Fruit fly (Drosophila melanogaster) whole organism, embryonic: Measurements from ENCODE around the gene CG31126.

ENCODE experiments used
- BtbVII ChIP-seq: fragments of 200-800 bp; sonication (Bioruptor generic); optimal IDR thresholded peaks from 3 replicates; lab custom pipeline; 2017; ENCODE audit warnings: missing biosample characterization, mild to moderate bottlenecking, missing genetic modification characterization
- Bteb2 ChIP-seq: fragments of 200-800 bp; sonication (Bioruptor generic); optimal IDR thresholded peaks from 2 replicates; lab custom pipeline; 2016; ENCODE audit warnings: missing biosample characterization, missing genetic modification characterization
- CG10366 ChIP-seq: fragments of 200-800 bp; sonication (Bioruptor generic); IDR thresholded peaks from 2 replicates; pipeline ENCODE4 v1.3.6; 2022; ENCODE audit warnings: missing biosample characterization, missing genetic modification characterization
- CG10959 ChIP-seq: fragments of 200-800 bp; sonication (Bioruptor generic); IDR thresholded peaks from 2 replicates; pipeline ENCODE4 v1.3.6; 2022; ENCODE audit warnings: missing biosample characterization, missing genetic modification characterization
- CG12219 ChIP-seq: fragments of 200-800 bp; sonication (Bioruptor generic); optimal IDR thresholded peaks from 3 replicates; lab custom pipeline; 2018; ENCODE audit warnings: missing biosample characterization, mild to moderate bottlenecking, missing genetic modification characterization
- CG12391 ChIP-seq: fragments of 200-800 bp; sonication (Bioruptor generic); optimal IDR thresholded peaks from 3 replicates; lab custom pipeline; 2018; ENCODE audit warnings: missing biosample characterization, mild to moderate bottlenecking, missing genetic modification characterization, moderate library complexity
- CG13123 ChIP-seq: fragments of 200-800 bp; sonication (Bioruptor generic); optimal IDR thresholded peaks from 2 replicates; lab custom pipeline; 2016; ENCODE audit warnings: missing biosample characterization, missing genetic modification characterization
- CG13296 ChIP-seq: fragments of 200-800 bp; sonication (Bioruptor generic); optimal IDR thresholded peaks from 3 replicates; lab custom pipeline; 2018; ENCODE audit warnings: missing biosample characterization, mild to moderate bottlenecking, missing genetic modification characterization
- CG13775 ChIP-seq: fragments of 200-800 bp; sonication (Bioruptor generic); optimal IDR thresholded peaks from 3 replicates; lab custom pipeline; 2017; ENCODE audit warnings: missing biosample characterization, mild to moderate bottlenecking, missing genetic modification characterization
- CG15011 ChIP-seq: fragments of 200-800 bp; sonication (Bioruptor generic); optimal IDR thresholded peaks from 3 replicates; lab custom pipeline; 2018; ENCODE audit warnings: missing biosample characterization, mild to moderate bottlenecking, missing genetic modification characterization
- CG17328 ChIP-seq: fragments of 200-800 bp; sonication (Bioruptor generic); IDR thresholded peaks from 2 replicates; pipeline ENCODE4 v1.3.6; 2022; ENCODE audit warnings: missing biosample characterization, missing genetic modification characterization
- CG17612 ChIP-seq: fragments of 200-800 bp; sonication (Bioruptor generic); IDR thresholded peaks from 2 replicates; pipeline ENCODE4 v1.3.6; 2022; ENCODE audit warnings: missing biosample characterization, missing genetic modification characterization
- CG2678 ChIP-seq: fragments of 200-800 bp; sonication (Bioruptor generic); optimal IDR thresholded peaks from 3 replicates; lab custom pipeline; 2019; ENCODE audit warnings: missing biosample characterization, mild to moderate bottlenecking, missing genetic modification characterization, moderate library complexity
- CG3281 ChIP-seq: fragments of 200-800 bp; sonication (Bioruptor generic); optimal IDR thresholded peaks from 3 replicates; lab custom pipeline; 2017; ENCODE audit warnings: missing biosample characterization, mild to moderate bottlenecking, missing genetic modification characterization
- CG4617 ChIP-seq: fragments of 200-800 bp; sonication (Bioruptor generic); optimal IDR thresholded peaks from 3 replicates; lab custom pipeline; 2016; ENCODE audit warnings: missing biosample characterization, missing genetic modification characterization, borderline replicate concordance
- CG6254 ChIP-seq: fragments of 200-800 bp; sonication (Bioruptor generic); optimal IDR thresholded peaks from 3 replicates; lab custom pipeline; 2017; ENCODE audit warnings: mild to moderate bottlenecking, missing biosample characterization, missing genetic modification reagents, missing genetic modification characterization
- CG6654 ChIP-seq: fragments of 200-800 bp; sonication (Bioruptor generic); optimal IDR thresholded peaks from 2 replicates; lab custom pipeline; 2017; ENCODE audit warnings: missing biosample characterization, mild to moderate bottlenecking, missing genetic modification characterization
- CG9609 ChIP-seq: fragments of 200-800 bp; sonication (Bioruptor generic); optimal IDR thresholded peaks from 3 replicates; lab custom pipeline; 2016; ENCODE audit warnings: missing biosample characterization, missing genetic modification characterization
- Doc2 ChIP-seq: fragments of 200-800 bp; sonication (Bioruptor generic); IDR thresholded peaks from 2 replicates; pipeline ENCODE4 v1.3.6; 2022; ENCODE audit warnings: missing biosample characterization, missing genetic modification characterization
- Doc3 ChIP-seq: fragments of 200-800 bp; sonication (Bioruptor generic); IDR thresholded peaks from 3 replicates; pipeline ENCODE4 v1.3.6; 2022; ENCODE audit warnings: missing biosample characterization, missing genetic modification characterization; ENCODE audit not compliant: partially characterized antibody
- Ets97D ChIP-seq: fragments of 200-800 bp; sonication (Bioruptor generic); optimal IDR thresholded peaks from 3 replicates; lab custom pipeline; 2016; ENCODE audit warnings: missing biosample characterization, missing genetic modification characterization
- Gug ChIP-seq: fragments of 200-800 bp; sonication (Bioruptor generic); IDR thresholded peaks from 4 replicates; pipeline ENCODE4 v1.3.6; 2022; ENCODE audit warnings: missing biosample characterization, missing genetic modification characterization
- H15 ChIP-seq: fragments of 200-800 bp; sonication (Bioruptor generic); IDR thresholded peaks from 3 replicates; pipeline ENCODE4 v1.3.6; 2022; ENCODE audit warnings: missing biosample characterization, missing genetic modification characterization
- HLH3B ChIP-seq: fragments of 200-800 bp; sonication (Bioruptor generic); IDR thresholded peaks from 2 replicates; pipeline ENCODE4 v1.3.6; 2022; ENCODE audit warnings: missing biosample characterization, missing genetic modification characterization
- Hmr ChIP-seq: fragments of 200-800 bp; sonication (Bioruptor generic); optimal IDR thresholded peaks from 3 replicates; lab custom pipeline; 2017; ENCODE audit warnings: mild to moderate bottlenecking, missing biosample characterization, missing genetic modification reagents, missing genetic modification characterization
- Kr ChIP-seq: fragments of 200-800 bp; sonication (Bioruptor generic); optimal IDR thresholded peaks from 2 replicates; lab custom pipeline; 2017; ENCODE audit warnings: missing biosample characterization, mild to moderate bottlenecking, missing genetic modification characterization
- NFAT ChIP-seq: fragments of 200-800 bp; sonication (Bioruptor generic); IDR thresholded peaks from 2 replicates; pipeline ENCODE4 v1.3.6; 2022; ENCODE audit warnings: missing biosample characterization, missing genetic modification characterization
- NK7.1 ChIP-seq: fragments of 200-800 bp; sonication (Bioruptor generic); optimal IDR thresholded peaks from 3 replicates; lab custom pipeline; 2016; ENCODE audit warnings: missing biosample characterization, missing genetic modification characterization
- Nf-YC ChIP-seq: fragments of 200-800 bp; optimal IDR thresholded peaks from 3 replicates; lab custom pipeline; 2019; ENCODE audit warnings: missing biosample characterization, mild to moderate bottlenecking, missing genetic modification characterization, moderate library complexity
- TFAM ChIP-seq: fragments of 200-800 bp; sonication (Bioruptor generic); optimal IDR thresholded peaks from 2 replicates; lab custom pipeline; 2017; ENCODE audit warnings: missing biosample characterization, missing genetic modification characterization, inconsistent platforms
- Taf1 ChIP-seq: fragments of 200-800 bp; sonication (Bioruptor generic); IDR thresholded peaks from 2 replicates; pipeline ENCODE4 v1.3.6; 2022; ENCODE audit warnings: missing biosample characterization, missing genetic modification characterization
- ase ChIP-seq: fragments of 200-800 bp; sonication (Bioruptor generic); IDR thresholded peaks from 3 replicates; pipeline ENCODE4 v1.3.6; 2022; ENCODE audit warnings: missing biosample characterization, missing genetic modification characterization
- crc ChIP-seq: fragments of 200-800 bp; sonication (Bioruptor generic); optimal IDR thresholded peaks from 2 replicates; lab custom pipeline; 2016; ENCODE audit warnings: missing biosample characterization, missing genetic modification characterization
- cwo ChIP-seq: fragments of 200-800 bp; sonication (Bioruptor generic); optimal IDR thresholded peaks from 3 replicates; lab custom pipeline; 2017; ENCODE audit warnings: missing biosample characterization, missing genetic modification characterization, mild to moderate bottlenecking, moderate library complexity, missing genetic modification reagents
- da ChIP-seq: fragments of 200-800 bp; sonication (Bioruptor generic); optimal IDR thresholded peaks from 2 replicates; lab custom pipeline; 2016; ENCODE audit warnings: missing biosample characterization, missing genetic modification characterization
- dysf ChIP-seq: fragments of 200-800 bp; sonication (Bioruptor generic); IDR thresholded peaks from 3 replicates; pipeline ENCODE4 v1.3.6; 2022; ENCODE audit warnings: missing biosample characterization, missing genetic modification characterization
- eve ChIP-seq, 2 experiments: fragments of >200 bp; optimal IDR thresholded peaks; 2 replicates each; lab custom pipeline; 2017; ENCODE audit warnings: missing biosample characterization in 2 of 2, missing genetic modification characterization in 2 of 2
- fd3F ChIP-seq: fragments of 200-800 bp; sonication (Bioruptor generic); optimal IDR thresholded peaks from 2 replicates; lab custom pipeline; 2018; ENCODE audit warnings: missing biosample characterization, mild to moderate bottlenecking, missing genetic modification characterization, moderate library complexity
- gsb ChIP-seq: fragments of 200-800 bp; sonication (Bioruptor generic); IDR thresholded peaks from 2 replicates; pipeline ENCODE4 v1.3.6; 2022; ENCODE audit warnings: missing biosample characterization, missing genetic modification characterization
- jigr1 ChIP-seq: fragments of 200-800 bp; sonication (Bioruptor generic); IDR thresholded peaks from 3 replicates; pipeline ENCODE4 v1.3.6; 2022; ENCODE audit warnings: missing biosample characterization, missing genetic modification characterization
- klu ChIP-seq: fragments of 200-800 bp; sonication (Bioruptor generic); IDR thresholded peaks from 2 replicates; pipeline ENCODE4 v1.3.6; 2022; ENCODE audit warnings: missing biosample characterization, missing genetic modification characterization
- lbe ChIP-seq: fragments of 200-800 bp; sonication (Bioruptor generic); optimal IDR thresholded peaks from 2 replicates; lab custom pipeline; 2016; ENCODE audit warnings: missing biosample characterization, mild to moderate bottlenecking, missing genetic modification characterization
- onecut ChIP-seq: fragments of 200-800 bp; sonication (Bioruptor generic); IDR thresholded peaks from 2 replicates; pipeline ENCODE4 v1.3.6; 2022; ENCODE audit warnings: missing biosample characterization, missing genetic modification characterization
- otp ChIP-seq: fragments of 200-800 bp; sonication (Bioruptor generic); IDR thresholded peaks from 3 replicates; pipeline ENCODE4, ENCODE4 v1.3.6; 2022; ENCODE audit warnings: missing biosample characterization, missing genetic modification characterization
- sd ChIP-seq: fragments of 200-800 bp; sonication (Bioruptor generic); optimal IDR thresholded peaks from 3 replicates; lab custom pipeline; 2018; ENCODE audit warnings: missing biosample characterization, mild to moderate bottlenecking, missing genetic modification characterization, moderate library complexity
- slp2 ChIP-seq: fragments of 200-800 bp; sonication (Bioruptor generic); optimal IDR thresholded peaks from 2 replicates; lab custom pipeline; 2016; ENCODE audit warnings: missing biosample characterization, missing genetic modification characterization
- sob ChIP-seq: fragments of 200-800 bp; sonication (Bioruptor generic); IDR thresholded peaks from 2 replicates; pipeline ENCODE4 v1.3.6; 2022; ENCODE audit warnings: missing biosample characterization, missing genetic modification characterization
- tgo ChIP-seq: fragments of 200-800 bp; sonication (Bioruptor generic); IDR thresholded peaks from 3 replicates; pipeline ENCODE4 v1.3.6; 2022; ENCODE audit warnings: missing biosample characterization, missing genetic modification characterization
- tna ChIP-seq: fragments of 200-800 bp; sonication (Bioruptor generic); IDR thresholded peaks from 2 replicates; pipeline ENCODE4 v1.3.6; 2022; ENCODE audit warnings: missing biosample characterization, missing genetic modification characterization; ENCODE audit not compliant: partially characterized antibody
- unc-4 ChIP-seq: fragments of 200-800 bp; sonication (Bioruptor generic); IDR thresholded peaks from 2 replicates; pipeline ENCODE4 v1.3.6; 2022; ENCODE audit warnings: missing biosample characterization, missing genetic modification characterization; ENCODE audit not compliant: partially characterized antibody
- yki ChIP-seq: fragments of >200 bp; optimal IDR thresholded peaks from 3 replicates; lab custom pipeline; 2018

The CG31126 gene

DNA sequence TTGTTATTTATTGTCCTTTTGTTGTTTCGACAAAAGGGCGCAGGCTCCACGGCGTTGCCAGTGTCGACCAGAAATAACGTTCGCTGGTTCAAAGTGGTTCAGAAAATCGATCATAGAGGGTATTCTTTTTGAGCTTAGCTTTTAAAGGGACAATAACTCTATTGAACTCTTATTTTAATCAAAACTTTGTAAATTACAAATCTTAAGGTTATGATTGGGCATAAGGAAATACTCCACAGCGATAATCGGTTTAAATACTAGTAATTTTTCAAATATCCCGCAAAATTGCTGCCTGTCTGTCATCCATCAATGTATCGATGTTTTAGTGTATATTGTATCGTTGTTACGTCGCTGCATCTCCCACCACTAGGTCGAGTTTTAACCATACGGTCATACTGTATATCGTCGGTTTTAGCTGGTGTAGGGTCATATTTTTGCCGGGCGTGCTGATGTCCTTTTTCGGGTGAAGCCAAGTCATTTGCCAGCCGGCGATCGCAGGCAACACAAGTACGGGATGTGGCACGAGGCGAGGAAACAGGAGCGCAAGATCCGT lies 4.6 kb upstream of the CG31126 start, which contains the start of the genes CG31125 and CG6695 (continued):
- TF ChIP-seq fd3F (GFP tag; lab: Kevin White, UChicago) (no peak), lbe (GFP tag; lab: Kevin White, UChicago) (no peak), CG6254 (no peak), sob (GFP tag; lab: Robert Waterston, UW) (peak; percentile 56), klu (no peak), tna (GFP tag; lab: Robert Waterston, UW) (peak; percentile 57), NK7.1 (peak; percentile 51), HLH3B (GFP tag; lab: Robert Waterston, UW) (no peak), sd (tag; lab: Kevin White, UChicago) (no peak), CG15011 (GFP tag; lab: Kevin White, UChicago) (no peak), CG10366 (GFP tag; lab: Robert Waterston, UW) (peak; percentile 28; the same call in 1 of the 2 replicates), yki (lab: Kevin White, UChicago) (no peak), unc-4 (GFP tag; lab: Robert Waterston, UW) (peak; percentile 86), H15 (peak; percentile 24; the same call in 1 of the 3 replicates), CG13775 (peak; percentile 62), crc (GFP tag; lab: Kevin White, UChicago) (no peak), Gug (GFP tag; lab: Robert Waterston, UW) (peak; percentile 60; the same call in 2 of the 4 replicates), Hmr (no peak), Kr (GFP tag; lab: Kevin White, UChicago) (no peak), ase (GFP tag; lab: Robert Waterston, UW) (no peak), CG17328 (GFP tag; lab: Robert Waterston, UW) (peak; percentile 11; the same call in 1 of the 2 replicates), eve (GFP tag; optimal IDR thresholded peaks at IDR 0.05; lab: Kevin White, UChicago) (no peak), tgo (GFP tag; lab: Robert Waterston, UW) (no peak; the same call in 2 of the 3 replicates), onecut (GFP tag; lab: Robert Waterston, UW) (no peak), CG3281 (GFP tag; lab: Kevin White, UChicago) (peak; percentile 31), jigr1 (GFP tag; lab: Robert Waterston, UW) (no peak), da (GFP tag; lab: Kevin White, UChicago) (no peak), CG10959 (GFP tag; lab: Robert Waterston, UW) (no peak), CG12219 (GFP tag; lab: Kevin White, UChicago) (no peak), CG4617 (GFP tag; lab: Kevin White, UChicago) (peak; percentile 56), CG17612 (GFP tag; lab: Robert Waterston, UW) (no peak), CG13296 (GFP tag; lab: Kevin White, UChicago) (no peak), gsb (GFP tag; lab: Robert Waterston, UW) (no peak), cwo (no peak), Bteb2 (peak; percentile 41), CG2678 (no peak), dysf (GFP tag; lab: Robert Waterston, UW) (peak; percentile 58; the same call in 2 of the 3 replicates), TFAM (GFP tag; lab: Kevin White, UChicago) (no peak), BtbVII (no peak), otp (GFP tag; lab: Robert Waterston, UW) (no peak), Doc2 (GFP tag; lab: Robert Waterston, UW) (no peak), CG13123 (GFP tag; lab: Kevin White, UChicago) (peak; percentile 40), CG6654 (no peak), Doc3 (peak; percentile 74), CG9609 (GFP tag; lab: Kevin White, UChicago) (peak; percentile 73), CG12391 (tag; lab: Kevin White, UChicago) (peak; percentile 64), Ets97D (peak; percentile 82), Taf1 (no peak), slp2 (GFP tag; lab: Kevin White, UChicago) (peak; percentile 34), NFAT (GFP tag; lab: Robert Waterston, UW) (peak; percentile 63; the same call in 1 of the 2 replicates), Nf-YC (peak; percentile 46)
